Fruit fly (Drosophila melanogaster) whole organism, embryonic: Measurements from ENCODE around the gene armi.
A peak's percentile ranks its signal among the peaks of the same experiment; 100 is the strongest.

ENCODE experiments used
- Antp ChIP-seq: fragments of 200-800 bp; sonication (Bioruptor generic); optimal IDR thresholded peaks from 3 replicates; lab custom pipeline; 2016; ENCODE audit warnings: missing biosample characterization, missing genetic modification characterization
- Awh ChIP-seq: fragments of 200-800 bp; sonication (Bioruptor generic); IDR thresholded peaks from 2 replicates; pipeline ENCODE4, ENCODE4 v1.3.6; 2022; ENCODE audit warnings: missing biosample characterization, missing genetic modification characterization
- Bteb2 ChIP-seq: fragments of 200-800 bp; sonication (Bioruptor generic); optimal IDR thresholded peaks from 2 replicates; lab custom pipeline; 2016; ENCODE audit warnings: missing biosample characterization, missing genetic modification characterization
- CG11456 ChIP-seq: fragments of 200-800 bp; sonication (Bioruptor generic); IDR thresholded peaks from 3 replicates; pipeline ENCODE4 v1.3.6; 2022; ENCODE audit warnings: missing biosample characterization, missing genetic modification characterization
- CG18011 ChIP-seq: fragments of 200-800 bp; sonication (Bioruptor generic); optimal IDR thresholded peaks from 2 replicates; lab custom pipeline; 2017; ENCODE audit warnings: missing biosample characterization, missing genetic modification characterization, mild to moderate bottlenecking, moderate library complexity, missing genotype
- CG18476 ChIP-seq: fragments of 200-800 bp; sonication (Bioruptor generic); optimal IDR thresholded peaks from 2 replicates; lab custom pipeline; 2016; ENCODE audit warnings: missing biosample characterization, mild to moderate bottlenecking, missing genetic modification characterization
- CG2712 ChIP-seq: fragments of 200-800 bp; optimal IDR thresholded peaks from 3 replicates; lab custom pipeline; 2019; ENCODE audit warnings: missing biosample characterization, mild to moderate bottlenecking, missing genetic modification characterization, moderate library complexity
- CG3163 ChIP-seq: fragments of 200-800 bp; sonication (Bioruptor generic); optimal IDR thresholded peaks from 3 replicates; lab custom pipeline; 2016; ENCODE audit warnings: missing biosample characterization, missing genetic modification characterization
- CG3995 ChIP-seq: fragments of 200-800 bp; sonication (Bioruptor generic); optimal IDR thresholded peaks from 3 replicates; lab custom pipeline; 2016; ENCODE audit warnings: missing biosample characterization, missing genetic modification characterization
- CG4282 ChIP-seq: fragments of 200-800 bp; sonication (Bioruptor generic); optimal IDR thresholded peaks from 2 replicates; lab custom pipeline; 2016; ENCODE audit warnings: missing biosample characterization, missing genetic modification characterization
- CG4360 ChIP-seq: fragments of 200-800 bp; sonication (Bioruptor generic); IDR thresholded peaks from 2 replicates; pipeline ENCODE4 v1.3.6; 2022; ENCODE audit warnings: missing biosample characterization, missing genetic modification characterization
- CG43689 ChIP-seq: fragments of 200-800 bp; sonication (Bioruptor generic); IDR thresholded peaks from 2 replicates; pipeline ENCODE4 v1.3.6; 2022; ENCODE audit warnings: missing biosample characterization, missing genetic modification characterization
- CG4424 ChIP-seq: fragments of 200-800 bp; sonication (Bioruptor generic); optimal IDR thresholded peaks from 3 replicates; lab custom pipeline; 2016; ENCODE audit warnings: missing biosample characterization, missing genetic modification characterization
- CG4707 ChIP-seq: fragments of 200-800 bp; sonication (Bioruptor generic); optimal IDR thresholded peaks from 2 replicates; lab custom pipeline; 2018; ENCODE audit warnings: missing biosample characterization, mild to moderate bottlenecking, missing genetic modification characterization, moderate library complexity
- CG6689 ChIP-seq: fragments of 200-800 bp; sonication (Bioruptor generic); IDR thresholded peaks from 2 replicates; pipeline ENCODE4 v1.3.6; 2022; ENCODE audit warnings: missing biosample characterization, missing genetic modification characterization
- CG6791 ChIP-seq: fragments of 200-800 bp; sonication (Bioruptor generic); IDR thresholded peaks from 3 replicates; pipeline ENCODE4 v1.3.6; 2022; ENCODE audit warnings: missing biosample characterization, missing genetic modification characterization; ENCODE audit not compliant: partially characterized antibody
- CG7372 ChIP-seq: fragments of 200-800 bp; sonication (Bioruptor generic); IDR thresholded peaks from 2 replicates; pipeline ENCODE4 v1.3.6; 2022; ENCODE audit warnings: missing biosample characterization, missing genetic modification characterization
- D19B ChIP-seq: fragments of 200-800 bp; sonication (Bioruptor generic); optimal IDR thresholded peaks from 2 replicates; lab custom pipeline; 2017; ENCODE audit warnings: missing biosample characterization, mild to moderate bottlenecking, missing genetic modification characterization
- ERR ChIP-seq: fragments of 200-800 bp; sonication (Bioruptor generic); optimal IDR thresholded peaks from 2 replicates; lab custom pipeline; 2016; ENCODE audit warnings: missing biosample characterization, missing genetic modification characterization
- Elba2 ChIP-seq: fragments of 200-800 bp; sonication (Bioruptor generic); optimal IDR thresholded peaks from 3 replicates; lab custom pipeline; 2016; ENCODE audit warnings: missing biosample characterization, missing genetic modification characterization
- Ets65A ChIP-seq: fragments of 200-800 bp; sonication (Bioruptor generic); peaks from one replicate; lab custom pipeline; 2016; ENCODE audit warnings: missing biosample characterization, missing genetic modification characterization
- Ets97D ChIP-seq: fragments of 200-800 bp; sonication (Bioruptor generic); optimal IDR thresholded peaks from 3 replicates; lab custom pipeline; 2016; ENCODE audit warnings: missing biosample characterization, missing genetic modification characterization
- Fer1 ChIP-seq: fragments of 200-800 bp; sonication (Bioruptor generic); optimal IDR thresholded peaks from 2 replicates; lab custom pipeline; 2017; ENCODE audit warnings: missing biosample characterization, mild to moderate bottlenecking, missing genetic modification characterization
- Hmr ChIP-seq: fragments of 200-800 bp; sonication (Bioruptor generic); optimal IDR thresholded peaks from 3 replicates; lab custom pipeline; 2017; ENCODE audit warnings: mild to moderate bottlenecking, missing biosample characterization, missing genetic modification reagents, missing genetic modification characterization
- Hmx ChIP-seq: fragments of 200-800 bp; sonication (Bioruptor generic); optimal IDR thresholded peaks from 2 replicates; lab custom pipeline; 2016; ENCODE audit warnings: missing biosample characterization, missing genetic modification characterization
- Hr78 ChIP-seq, 2 experiments: fragments of 200-800 bp in 1 of 2; fragments of >200 bp in 1 of 2; sonication (Bioruptor generic) in 1 of 2; optimal IDR thresholded peaks; 2 replicates each; lab custom pipeline; 2017 to 2019; ENCODE audit warnings: missing biosample characterization in 2 of 2, missing genetic modification characterization in 2 of 2, mild to moderate bottlenecking in 1 of 2, moderate library complexity in 1 of 2
- Jarid2 ChIP-seq: fragments of 200-800 bp; sonication (Bioruptor generic); optimal IDR thresholded peaks from 3 replicates; lab custom pipeline; 2017; ENCODE audit warnings: mild to moderate bottlenecking, missing biosample characterization, missing genetic modification reagents, missing genetic modification characterization
- Neu2 ChIP-seq: fragments of 200-800 bp; sonication (Bioruptor generic); optimal IDR thresholded peaks from 3 replicates; lab custom pipeline; 2016; ENCODE audit warnings: missing biosample characterization, missing genetic modification characterization, borderline replicate concordance
- Pdp1 ChIP-seq, 2 experiments: fragments of 200-800 bp; sonication (Bioruptor generic); optimal IDR thresholded peaks; 3 replicates each; lab custom pipeline; 2016; ENCODE audit warnings: missing biosample characterization in 2 of 2, missing genetic modification characterization in 2 of 2, mild to moderate bottlenecking in 1 of 2, moderate library complexity in 1 of 2
- Scr ChIP-seq: fragments of 200-800 bp; sonication (Bioruptor generic); IDR thresholded peaks from 2 replicates; pipeline ENCODE4 v1.3.6; 2022; ENCODE audit warnings: missing biosample characterization, missing genetic modification characterization; ENCODE audit not compliant: partially characterized antibody
- Ssrp ChIP-seq: fragments of 200-800 bp; sonication (Bioruptor generic); optimal IDR thresholded peaks from 2 replicates; lab custom pipeline; 2018; ENCODE audit warnings: missing biosample characterization, mild to moderate bottlenecking, missing genetic modification characterization, moderate library complexity
- br ChIP-seq: fragments of >200 bp; optimal IDR thresholded peaks from 2 replicates; lab custom pipeline; 2017
- cad ChIP-seq: fragments of >200 bp; optimal IDR thresholded peaks from 2 replicates; lab custom pipeline; 2017; ENCODE audit warnings: missing biosample characterization, missing genetic modification characterization
- cas ChIP-seq: fragments of 200-800 bp; sonication (Bioruptor generic); IDR thresholded peaks from 2 replicates; pipeline ENCODE4 v1.3.6; 2022; ENCODE audit warnings: missing biosample characterization, missing genetic modification characterization
- crc ChIP-seq: fragments of 200-800 bp; sonication (Bioruptor generic); optimal IDR thresholded peaks from 2 replicates; lab custom pipeline; 2016; ENCODE audit warnings: missing biosample characterization, missing genetic modification characterization
- danr ChIP-seq: fragments of 200-800 bp; sonication (Bioruptor generic); IDR thresholded peaks from 2 replicates; pipeline ENCODE4 v1.3.6; 2022; ENCODE audit warnings: missing biosample characterization, missing genetic modification characterization
- ewg ChIP-seq: fragments of 200-800 bp; sonication (Bioruptor generic); optimal IDR thresholded peaks from 3 replicates; lab custom pipeline; 2017; ENCODE audit warnings: mild to moderate bottlenecking, missing biosample characterization, missing genetic modification reagents, missing genetic modification characterization
- gcm2 ChIP-seq: fragments of 200-800 bp; sonication (Bioruptor generic); optimal IDR thresholded peaks from 2 replicates; lab custom pipeline; 2016; ENCODE audit warnings: missing biosample characterization, missing genetic modification characterization
- gro ChIP-seq: fragments of 200-800 bp; sonication (Bioruptor generic); optimal IDR thresholded peaks from 2 replicates; lab custom pipeline; 2016; ENCODE audit warnings: missing biosample characterization, missing genetic modification characterization
- h ChIP-seq: fragments of >200 bp; optimal IDR thresholded peaks from 2 replicates; lab custom pipeline; 2017
- ham ChIP-seq: fragments of 200-800 bp; sonication (Bioruptor generic); IDR thresholded peaks from 2 replicates; pipeline ENCODE4 v1.3.6; 2022; ENCODE audit warnings: missing biosample characterization, missing genetic modification characterization
- mld ChIP-seq: fragments of 200-800 bp; sonication (Bioruptor generic); IDR thresholded peaks from 3 replicates; pipeline ENCODE4 v1.3.6; 2022; ENCODE audit warnings: missing biosample characterization, missing genetic modification characterization; ENCODE audit not compliant: partially characterized antibody
- nmo ChIP-seq: fragments of 200-800 bp; sonication (Bioruptor generic); optimal IDR thresholded peaks from 2 replicates; lab custom pipeline; 2018; ENCODE audit warnings: missing biosample characterization, mild to moderate bottlenecking, missing genetic modification characterization, moderate library complexity
- prd ChIP-seq, 3 experiments: fragments of >200 bp in 2 of 3; fragments of 200-800 bp in 1 of 3; sonication (Bioruptor generic) in 1 of 3; optimal IDR thresholded peaks in 2 of 3; IDR thresholded peaks in 1 of 3; 2 replicates in 2 of 3; 3 replicates in 1 of 3; pipeline versions ENCODE4 v1.3.6 to Lab custom; 2017 to 2022; ENCODE audit warnings: missing biosample characterization in 1 of 3, missing genetic modification characterization in 1 of 3
- repo ChIP-seq: fragments of 200-800 bp; sonication (Bioruptor generic); optimal IDR thresholded peaks from 2 replicates; lab custom pipeline; 2016; ENCODE audit warnings: missing biosample characterization, missing genetic modification characterization
- tna ChIP-seq: fragments of 200-800 bp; sonication (Bioruptor generic); IDR thresholded peaks from 2 replicates; pipeline ENCODE4 v1.3.6; 2022; ENCODE audit warnings: missing biosample characterization, missing genetic modification characterization; ENCODE audit not compliant: partially characterized antibody
- tup ChIP-seq: fragments of 200-800 bp; sonication (Bioruptor generic); optimal IDR thresholded peaks from 2 replicates; lab custom pipeline; 2016; ENCODE audit warnings: missing biosample characterization, mild to moderate bottlenecking, missing genetic modification characterization, moderate library complexity
- usp ChIP-seq: fragments of >200 bp; optimal IDR thresholded peaks from 2 replicates; lab custom pipeline; 2017; ENCODE audit warnings: missing biosample characterization, missing genetic modification characterization
- wek ChIP-seq: fragments of 200-800 bp; sonication (Bioruptor generic); optimal IDR thresholded peaks from 3 replicates; lab custom pipeline; 2018; ENCODE audit warnings: missing biosample characterization, mild to moderate bottlenecking, missing genetic modification characterization, moderate library complexity
- z ChIP-seq: fragments of 200-800 bp; sonication (Bioruptor generic); IDR thresholded peaks from 3 replicates; pipeline ENCODE4 v1.3.6; 2022; ENCODE audit warnings: missing biosample characterization, missing genetic modification characterization

Gene armi

DNA sequence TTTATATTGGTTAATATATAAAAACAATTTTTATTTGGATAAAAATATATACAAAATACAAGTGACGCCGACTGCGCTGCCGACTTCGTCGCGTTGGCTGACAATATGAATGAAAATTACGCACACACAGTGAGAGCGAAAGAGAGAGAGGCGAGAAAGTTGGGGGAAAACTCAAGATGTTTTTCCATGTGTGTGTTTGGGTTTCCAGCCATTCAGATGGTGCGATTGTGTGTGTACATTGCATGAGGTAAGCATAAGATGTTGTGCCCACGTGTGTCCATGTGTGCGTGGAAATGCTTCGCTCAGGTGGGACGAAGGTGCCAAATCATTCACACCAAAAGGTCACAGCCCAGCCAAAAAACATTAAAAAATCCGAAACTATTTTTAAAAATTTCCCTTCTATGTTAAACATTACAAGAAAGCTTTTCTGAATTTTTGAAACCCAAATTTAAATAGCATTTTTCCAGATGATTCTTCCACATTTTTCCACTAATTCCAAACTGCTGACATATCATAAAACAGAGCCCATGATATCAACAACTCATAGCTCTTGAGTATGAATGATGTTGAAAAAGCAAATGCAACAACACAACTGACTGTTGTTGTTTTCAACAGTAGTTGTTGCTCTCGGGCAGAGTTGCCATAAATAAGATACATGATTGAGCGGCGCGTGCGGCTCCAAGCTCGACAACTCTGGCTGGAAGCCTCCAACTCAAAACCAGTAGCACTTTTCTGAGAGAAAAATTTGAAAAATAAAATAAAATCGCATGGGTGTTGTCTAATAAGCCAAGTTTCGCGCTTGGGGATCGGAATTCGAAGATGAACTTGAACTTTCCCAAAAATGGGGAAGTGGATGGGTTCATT is 41.5 kb upstream of the armi start (continued):
- TF ChIP-seq br (lab: Kevin White, UChicago), result no peak
- TF ChIP-seq CG4282 (GFP tag; lab: Kevin White, UChicago), result no peak
- TF ChIP-seq Bteb2, result no peak
- no peak for TF ChIP-seq CG6791 (GFP tag; lab: Robert Waterston, UW)
- TF ChIP-seq Hr78 (GFP tag; optimal IDR thresholded peaks at IDR 0.05; lab: Kevin White, UChicago), result peak in 1 of 2 experiments; percentile 8
- TF ChIP-seq h (lab: Kevin White, UChicago), result no peak
- no peak for TF ChIP-seq CG3995 (GFP tag; lab: Kevin White, UChicago)
- TF ChIP-seq danr, result no peak
- peak; percentile 46; the same call in 1 of the 2 replicates for TF ChIP-seq CG4360
- peak; percentile 21 for TF ChIP-seq Ssrp (tag; lab: Kevin White, UChicago)
- no peak for TF ChIP-seq mld (GFP tag; lab: Robert Waterston, UW)
- no peak for TF ChIP-seq Hmr (GFP tag; lab: Kevin White, UChicago)
- no peak for TF ChIP-seq Hmx
- TF ChIP-seq z, result peak; percentile 66
- 0 out of 2 replicates have a peak, but pooled peaks have one; percentile 12 for TF ChIP-seq CG6689 (GFP tag; lab: Robert Waterston, UW)
- TF ChIP-seq CG4424 (GFP tag; lab: Kevin White, UChicago), result no peak
- TF ChIP-seq ERR, result no peak
- no peak for TF ChIP-seq CG18476
- TF ChIP-seq CG2712, result peak; percentile 27
- no peak for TF ChIP-seq Ets97D (GFP tag; lab: Kevin White, UChicago)
- TF ChIP-seq cad, result no peak
- no peak for TF ChIP-seq gcm2 (GFP tag; lab: Kevin White, UChicago)
- TF ChIP-seq prd (optimal IDR thresholded peaks at IDR 0.05; lab: Kevin White, UChicago), result no peak
- TF ChIP-seq prd (GFP tag; IDR thresholded peaks at IDR 0.05; lab: Robert Waterston, UW), result no peak
- no peak for TF ChIP-seq gro (GFP tag; lab: Kevin White, UChicago)
- TF ChIP-seq tup (GFP tag; lab: Kevin White, UChicago), result no peak
- no peak for TF ChIP-seq Jarid2 (GFP tag; lab: Kevin White, UChicago)
- TF ChIP-seq CG43689 (GFP tag; lab: Robert Waterston, UW), result no peak
- no peak for TF ChIP-seq D19B (GFP tag; lab: Kevin White, UChicago)
- TF ChIP-seq CG7372, result no peak
- TF ChIP-seq CG3163 (GFP tag; lab: Kevin White, UChicago), result no peak
- no peak for TF ChIP-seq crc
- TF ChIP-seq Neu2, result no peak
- no peak for TF ChIP-seq Awh (GFP tag; lab: Robert Waterston, UW)
- peak; percentile 17 for TF ChIP-seq Elba2 (GFP tag; lab: Kevin White, UChicago)
- TF ChIP-seq CG18011 (GFP tag; lab: Kevin White, UChicago), result no peak
- peak in 1 of 2 experiments; percentile 61 for TF ChIP-seq Pdp1 (GFP tag; optimal IDR thresholded peaks at IDR 0.05; lab: Kevin White, UChicago)
- TF ChIP-seq CG4707 (GFP tag; lab: Kevin White, UChicago), result no peak
- TF ChIP-seq Scr, result no peak
- no peak for TF ChIP-seq Ets65A (GFP tag; lab: Kevin White, UChicago)
- no peak for TF ChIP-seq CG11456
- no peak for TF ChIP-seq ewg (GFP tag; lab: Kevin White, UChicago)
- TF ChIP-seq Antp (GFP tag; lab: Kevin White, UChicago), result no peak
- TF ChIP-seq Fer1 (GFP tag; lab: Kevin White, UChicago), result no peak
- no peak for TF ChIP-seq repo (GFP tag; lab: Kevin White, UChicago)
- peak; percentile 28 for TF ChIP-seq nmo (GFP tag; lab: Kevin White, UChicago)
- no peak for TF ChIP-seq cas
- no peak for TF ChIP-seq ham (GFP tag; lab: Robert Waterston, UW)
- TF ChIP-seq wek (GFP tag; lab: Kevin White, UChicago), result no peak
- TF ChIP-seq tna (GFP tag; lab: Robert Waterston, UW), result no peak
- no peak for TF ChIP-seq usp (GFP tag; lab: Kevin White, UChicago)
